Fruit fly (Drosophila melanogaster) whole organism, adult: ENCODE results near the gene Taf10b.

Experiments
- CG33017 ChIP-seq: fragments of 200-800 bp; sonication (Bioruptor generic); optimal IDR thresholded peaks from 2 replicates; lab custom pipeline; 2018; ENCODE audit warnings: missing biosample characterization, mild to moderate bottlenecking, missing genetic modification characterization, moderate library complexity
- cnc ChIP-seq, 2 experiments: fragments of >200 bp; optimal IDR thresholded peaks; 2 replicates each; lab custom pipeline; 2017
- kay ChIP-seq: fragments of 200-800 bp; sonication (Bioruptor generic); peaks from one replicate; lab custom pipeline; 2016; ENCODE audit warnings: missing biosample characterization, missing genetic modification characterization, borderline replicate concordance

DNA sequence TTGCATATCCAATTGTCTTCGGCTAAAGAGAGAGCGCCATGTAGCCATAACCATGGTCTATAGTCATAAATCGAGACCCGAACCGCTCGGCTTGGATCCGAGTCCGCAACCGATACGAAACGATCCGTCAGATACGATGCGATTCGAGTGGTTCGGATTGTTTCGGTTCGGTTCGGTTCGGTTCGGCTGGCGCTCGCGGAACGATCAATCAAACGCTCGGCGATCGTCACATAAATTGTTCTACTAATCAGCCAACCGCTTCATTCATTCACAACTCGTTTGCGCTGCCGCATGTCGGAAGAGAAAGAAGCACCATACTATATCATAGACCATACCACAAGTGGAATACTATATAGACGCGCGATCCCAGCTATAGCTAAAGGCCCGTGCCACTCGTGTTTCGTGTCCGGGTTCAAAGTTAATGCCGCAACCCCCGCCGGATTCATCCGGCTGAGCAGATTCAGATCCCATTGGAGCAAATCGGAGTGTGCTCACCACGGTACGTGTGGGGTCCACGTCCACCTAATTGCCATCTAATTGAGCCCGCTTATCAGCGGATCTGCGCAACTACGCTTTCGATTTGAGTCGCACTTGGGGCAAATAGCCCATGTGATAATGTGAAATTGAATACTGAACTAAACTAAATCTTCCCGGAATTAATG, 40.5 kb upstream of the Taf10b start:
- peak; percentile 4 for TF ChIP-seq CG33017 (tag; lab: Kevin White, UChicago)
- no peak for TF ChIP-seq cnc (optimal IDR thresholded peaks at IDR 0.05; lab: Kevin White, UChicago)
- TF ChIP-seq kay: no peak
